Worm (Caenorhabditis elegans) whole organism, midembryonic: Measurements from ENCODE around the gene ttll-11.

ENCODE experiments used
- T22C8.4 ChIP-seq: fragments of 200-800 bp; sonication (Bioruptor generic); IDR thresholded peaks from 2 replicates; pipeline ENCODE4 v1.3.6; 2022; ENCODE audit warnings: missing genetic modification characterization, missing compliant biosample characterization
- med-1 ChIP-seq: sonication (generic microtip); optimal IDR thresholded peaks from 2 replicates; lab custom pipeline; 2017; ENCODE audit warnings: missing genetic modification characterization, mild to moderate bottlenecking, missing compliant biosample characterization, antibody characterized with exemption, missing genetic modification reagents; ENCODE audit not compliant: insufficient read depth
- tab-1 ChIP-seq: fragments of 200-800 bp; sonication (Bioruptor generic); IDR thresholded peaks from 2 replicates; pipeline ENCODE4 v1.3.6; 2022; ENCODE audit warnings: missing genetic modification characterization, missing compliant biosample characterization
- ztf-23 ChIP-seq: fragments of 200-800 bp; sonication (Bioruptor generic); IDR thresholded peaks from 2 replicates; pipeline ENCODE4 v1.3.6; 2022; ENCODE audit warnings: missing genetic modification reagents, missing genetic modification characterization, missing compliant biosample characterization

DNA sequence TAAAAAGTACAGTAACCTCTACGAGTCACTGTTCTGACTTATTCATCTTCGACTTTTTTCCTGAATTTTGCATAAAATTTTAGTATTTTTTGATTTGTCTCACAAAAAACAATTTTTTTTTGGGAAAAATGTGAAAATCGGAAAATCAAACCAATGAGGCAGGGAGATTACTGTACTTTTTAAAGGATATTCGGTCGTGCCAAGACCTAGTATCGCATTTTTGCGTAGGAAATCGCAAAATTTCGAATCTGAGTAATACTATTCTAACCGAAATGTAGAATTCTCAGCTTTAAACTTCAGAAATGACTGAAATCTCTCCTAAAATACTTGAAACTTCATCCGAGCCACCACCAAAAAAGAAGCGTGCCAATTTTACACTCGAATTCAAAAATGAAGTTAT lies 40.3 kb downstream of the ttll-11 start, which contains the start of gene F21D5.4:
- no peak for TF ChIP-seq med-1 (GFP tag; lab: Kevin White, UChicago)
- TF ChIP-seq ztf-23 (GFP tag; lab: Robert Waterston, UW): no peak
- no peak for TF ChIP-seq T22C8.4 (GFP tag; lab: Robert Waterston, UW)
- no peak for TF ChIP-seq tab-1 (GFP tag; lab: Robert Waterston, UW)
